Fruit fly (Drosophila melanogaster) whole organism, wandering third instar larva: ENCODE data around the gene mid.

Experiments used
- CrebA ChIP-seq: fragments of 200-800 bp; sonication (Bioruptor generic); optimal IDR thresholded peaks from 2 replicates; lab custom pipeline; 2016; ENCODE audit warnings: missing biosample characterization, mild to moderate bottlenecking, missing genetic modification characterization, borderline replicate concordance
- Dfd ChIP-seq: fragments of >200 bp; optimal IDR thresholded peaks from 2 replicates; lab custom pipeline; 2017; ENCODE audit warnings: missing biosample characterization, missing genetic modification characterization
- HLH106 ChIP-seq: fragments of 200-800 bp; optimal IDR thresholded peaks from 3 replicates; lab custom pipeline; 2019; ENCODE audit warnings: missing biosample characterization, mild to moderate bottlenecking, missing genetic modification characterization, moderate library complexity
- Myc ChIP-seq: fragments of >200 bp; optimal IDR thresholded peaks from 2 replicates; lab custom pipeline; 2017
- OdsH ChIP-seq: fragments of 200-800 bp; sonication (Bioruptor generic); optimal IDR thresholded peaks from 2 replicates; lab custom pipeline; 2016; ENCODE audit warnings: missing biosample characterization, mild to moderate bottlenecking, missing genetic modification characterization
- br ChIP-seq: fragments of 200-800 bp; sonication (Bioruptor generic); optimal IDR thresholded peaks from 2 replicates; lab custom pipeline; 2016; ENCODE audit warnings: missing biosample characterization, missing genetic modification characterization
- lola ChIP-seq: fragments of >200 bp; optimal IDR thresholded peaks from 2 replicates; lab custom pipeline; 2017; ENCODE audit warnings: missing biosample characterization, missing genetic modification characterization
- pan ChIP-seq: fragments of >200 bp; optimal IDR thresholded peaks from 2 replicates; lab custom pipeline; 2017
- tai ChIP-seq: sonication (Bioruptor generic); optimal IDR thresholded peaks from 2 replicates; lab custom pipeline; 2016; ENCODE audit warnings: missing biosample characterization, missing genetic modification characterization
- woc ChIP-seq: sonication (Bioruptor generic); optimal IDR thresholded peaks from 2 replicates; lab custom pipeline; 2016; ENCODE audit warnings: missing biosample characterization, mild to moderate bottlenecking, missing genetic modification characterization

dm6 chr2L:5502868-5503267 is 41.4 kb downstream of the mid start:
- TF ChIP-seq woc (GFP tag; lab: Kevin White, UChicago) (no peak), pan (no peak), Myc (lab: Kevin White, UChicago) (no peak), tai (GFP tag; lab: Kevin White, UChicago) (no peak), Dfd (GFP tag; lab: Kevin White, UChicago) (no peak), lola (GFP tag; lab: Kevin White, UChicago) (no peak), CrebA (GFP tag; lab: Kevin White, UChicago) (no peak), HLH106 (tag; lab: Kevin White, UChicago) (no peak), OdsH (no peak), br (GFP tag; lab: Kevin White, UChicago) (no peak)
